Fruit fly (Drosophila melanogaster): ENCODE results near the gene CG13309.

CG13309 gene

dm6 chr3L:8777313-8777924 is 32.8 kb upstream of the CG13309 start:
- peak; percentile 31 for TF ChIP-seq brk (GFP tag; optimal IDR thresholded peaks at IDR 0.05)
- TF ChIP-seq OdsH (GFP tag; optimal IDR thresholded peaks at IDR 0.05), result peak; percentile 16
- TF ChIP-seq h (GFP tag; optimal IDR thresholded peaks at IDR 0.05), result peak; percentile 3
- TF ChIP-seq Vsx2 (GFP tag; optimal IDR thresholded peaks at IDR 0.05; ENCODE audit: partially characterized antibody), result peak; percentile 64
- TF ChIP-seq psq (GFP tag; optimal IDR thresholded peaks at IDR 0.05), result peak; percentile 24
- TF ChIP-seq Rel (GFP tag; optimal IDR thresholded peaks at IDR 0.05), result no peak
- TF ChIP-seq Rel (tag; optimal IDR thresholded peaks at IDR 0.05), result peak; percentile 96
- TF ChIP-seq rgr (GFP tag; optimal IDR thresholded peaks at IDR 0.05), result peak; percentile 13
- TF ChIP-seq foxo (GFP tag; optimal IDR thresholded peaks at IDR 0.05), result peak in 1 of 2 experiments; percentile 4
- TF ChIP-seq Dif (GFP tag; optimal IDR thresholded peaks at IDR 0.05; ENCODE audit: partially characterized antibody), result no peak
- peak; percentile 23 for TF ChIP-seq sage (GFP tag; optimal IDR thresholded peaks at IDR 0.05)
- TF ChIP-seq HLH106 (tag; optimal IDR thresholded peaks at IDR 0.05), result peak; percentile 24
- no peak for TF ChIP-seq jim (GFP tag; optimal IDR thresholded peaks at IDR 0.05)
- TF ChIP-seq ey (GFP tag; optimal IDR thresholded peaks at IDR 0.05), result peak; percentile 1
- TF ChIP-seq Myc (optimal IDR thresholded peaks at IDR 0.05), result no peak

- TF ChIP-seq Sp1 (GFP tag; optimal IDR thresholded peaks at IDR 0.05) (no peak), dl (GFP tag; optimal IDR thresholded peaks at IDR 0.05; ENCODE audit: insufficient read depth in 1 of 2, partially characterized antibody in 2 of 2) (no peak), Jra (GFP tag; optimal IDR thresholded peaks at IDR 0.05) (no peak), dmrt93B (GFP tag; optimal IDR thresholded peaks at IDR 0.05) (no peak), HLH106 (tag; optimal IDR thresholded peaks at IDR 0.05) (no peak), usp (GFP tag; optimal IDR thresholded peaks at IDR 0.05) (no peak), OdsH (GFP tag; optimal IDR thresholded peaks at IDR 0.05) (no peak), psq (GFP tag; optimal IDR thresholded peaks at IDR 0.05) (no peak), Vsx2 (GFP tag; optimal IDR thresholded peaks at IDR 0.05; ENCODE audit: partially characterized antibody) (no peak), ey (GFP tag; optimal IDR thresholded peaks at IDR 0.05) (no peak), h (GFP tag; optimal IDR thresholded peaks at IDR 0.05) (no peak), Dfd (GFP tag; optimal IDR thresholded peaks at IDR 0.05) (no peak), Hnf4 (GFP tag; optimal IDR thresholded peaks at IDR 0.05) (no peak), CG32264 (GFP tag; optimal IDR thresholded peaks at IDR 0.05) (no peak)
Observed at dm6 chr3L:8780723-8781296, 29.4 kb upstream of the CG13309 start.

- TF ChIP-seq pan (optimal IDR thresholded peaks at IDR 0.05), result no peak
- peak; percentile 9 for TF ChIP-seq h (GFP tag; optimal IDR thresholded peaks at IDR 0.05)
Observed at dm6 chr3L:8781993-8782392, 28.2 kb upstream of the CG13309 start.

- TF ChIP-seq CG9705 (GFP tag; optimal IDR thresholded peaks at IDR 0.05) (no peak), CG32264 (GFP tag; optimal IDR thresholded peaks at IDR 0.05) (no peak), HLH106 (tag; optimal IDR thresholded peaks at IDR 0.05) (no peak), Dif (GFP tag; optimal IDR thresholded peaks at IDR 0.05; ENCODE audit: partially characterized antibody) (no peak)
Observed at dm6 chr3L:8783299-8783698, 26.9 kb upstream of the CG13309 start.

dm6 chr3L:8787240-8787639 is 23.0 kb upstream of the CG13309 start:
- no peak for TF ChIP-seq woc (GFP tag; optimal IDR thresholded peaks at IDR 0.05)
- TF ChIP-seq dsf (GFP tag; optimal IDR thresholded peaks at IDR 0.05; ENCODE audit: borderline replicate concordance), result no peak
- peak; percentile 88 for TF ChIP-seq N (GFP tag; optimal IDR thresholded peaks at IDR 0.05)
- TF ChIP-seq Abd-B (GFP tag; optimal IDR thresholded peaks at IDR 0.05), result peak; percentile 39
- no peak for TF ChIP-seq brk (GFP tag; optimal IDR thresholded peaks at IDR 0.05)
- no peak for TF ChIP-seq Dfd (GFP tag; optimal IDR thresholded peaks at IDR 0.05)
- TF ChIP-seq Vsx2 (GFP tag; optimal IDR thresholded peaks at IDR 0.05; ENCODE audit: partially characterized antibody), result peak; percentile 68
- no peak for TF ChIP-seq h (GFP tag; optimal IDR thresholded peaks at IDR 0.05)
- peak; percentile 84 for TF ChIP-seq Myc (optimal IDR thresholded peaks at IDR 0.05)

- TF ChIP-seq woc (GFP tag; optimal IDR thresholded peaks at IDR 0.05) (no peak), dsf (GFP tag; optimal IDR thresholded peaks at IDR 0.05; ENCODE audit: borderline replicate concordance) (no peak)
Observed at dm6 chr3L:8787701-8788100, 22.5 kb upstream of the CG13309 start.
